Worm (Caenorhabditis elegans) whole organism, early embryonic: Measurements from ENCODE around the gene srw-108.

ENCODE experiments used
- B0310.2 ChIP-seq: sonication (generic microtip); optimal IDR thresholded peaks from 2 replicates; lab custom pipeline; 2016; ENCODE audit warnings: mild to moderate bottlenecking, missing genetic modification characterization, missing compliant biosample characterization
- F13C5.2 ChIP-seq: sonication (generic microtip); optimal IDR thresholded peaks from 2 replicates; lab custom pipeline; 2017; ENCODE audit warnings: mild to moderate bottlenecking, missing genetic modification characterization, inconsistent platforms, missing compliant biosample characterization
- aly-1 ChIP-seq: sonication (generic microtip); optimal IDR thresholded peaks from 2 replicates; lab custom pipeline; 2016; ENCODE audit warnings: missing genetic modification characterization, missing compliant biosample characterization
- ama-1 ChIP-seq: fragments of 150-350 bp; optimal IDR thresholded peaks from 2 replicates; lab custom pipeline; 2014
- ceh-13 ChIP-seq: fragments of 200-800 bp; sonication (Bioruptor generic); optimal IDR thresholded peaks from 2 replicates; lab custom pipeline; 2018; ENCODE audit warnings: mild to moderate bottlenecking, missing genetic modification characterization, missing compliant biosample characterization
- ets-7 ChIP-seq: sonication (generic microtip); optimal IDR thresholded peaks from 2 replicates; lab custom pipeline; 2016; ENCODE audit warnings: missing genotype, missing genetic modification characterization, missing compliant biosample characterization
- flt-1 ChIP-seq: fragments of 200-800 bp; sonication (Bioruptor generic); IDR thresholded peaks from 2 replicates; pipeline ENCODE4 v1.3.6; 2022; ENCODE audit warnings: missing genetic modification characterization, missing compliant biosample characterization
- hmbx-1 ChIP-seq: sonication (generic microtip); optimal IDR thresholded peaks from 2 replicates; lab custom pipeline; 2016; ENCODE audit warnings: mild to moderate bottlenecking, missing genetic modification characterization, missing compliant biosample characterization
- hmg-4 ChIP-seq: fragments of 200-800 bp; sonication (Bioruptor generic); optimal IDR thresholded peaks from 2 replicates; lab custom pipeline; 2018; ENCODE audit warnings: mild to moderate bottlenecking, missing genetic modification characterization, missing compliant biosample characterization
- scrt-1 ChIP-seq: fragments of 200-800 bp; sonication (Bioruptor generic); IDR thresholded peaks from 2 replicates; pipeline ENCODE4 v1.3.6; 2022; ENCODE audit warnings: missing genetic modification characterization, missing compliant biosample characterization
- tbx-11 ChIP-seq: fragments of 200-800 bp; sonication (Bioruptor generic); IDR thresholded peaks from 2 replicates; pipeline ENCODE4 v1.3.6; 2022; ENCODE audit warnings: missing genetic modification characterization, missing compliant biosample characterization
- tbx-37 ChIP-seq: fragments of 200-800 bp; sonication (Bioruptor generic); conservative IDR thresholded peaks from 2 replicates; pipeline ENCODE4 v1.3.6; 2022; ENCODE audit warnings: missing genetic modification reagents, missing genetic modification characterization, missing compliant biosample characterization
- tra-4 ChIP-seq: sonication (generic microtip); optimal IDR thresholded peaks from 2 replicates; lab custom pipeline; 2017; ENCODE audit warnings: missing genetic modification characterization, missing compliant biosample characterization

DNA sequence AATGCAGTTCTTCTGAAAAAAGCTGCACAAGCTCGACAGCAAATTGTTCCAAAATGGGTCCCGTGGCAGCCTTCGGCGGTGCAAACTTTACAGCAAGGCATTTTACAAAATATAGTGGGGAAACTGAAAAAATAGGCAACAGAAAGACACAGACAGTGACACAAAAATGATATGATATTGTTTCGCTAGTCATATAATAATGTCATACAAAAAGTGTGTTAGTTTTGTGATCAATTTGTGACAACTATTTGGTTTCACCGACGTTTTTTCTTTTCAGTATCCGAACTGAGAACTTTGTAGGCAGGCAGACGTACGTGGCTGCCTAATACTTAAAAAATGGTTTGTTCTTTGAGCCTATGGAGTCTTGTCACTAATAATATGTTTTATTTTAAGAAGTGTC, 8.3 kb upstream of the srw-108 start, which contains the start of gene nhr-210:
- TF ChIP-seq ama-1 (lab: Kevin White, UChicago) (no peak), ceh-13 (no peak), tbx-37 (GFP tag; lab: Robert Waterston, UW) (no peak), flt-1 (GFP tag; lab: Robert Waterston, UW) (no peak), aly-1 (tag; lab: Kevin White, UChicago) (no peak), hmbx-1 (tag; lab: Kevin White, UChicago) (no peak), hmg-4 (GFP tag; lab: Kevin White, UChicago) (no peak), scrt-1 (GFP tag; lab: Robert Waterston, UW) (no peak), tbx-11 (GFP tag; lab: Robert Waterston, UW) (no peak), F13C5.2 (no peak), ets-7 (tag; lab: Kevin White, UChicago) (no peak), B0310.2 (tag; lab: Kevin White, UChicago) (no peak), tra-4 (tag; lab: Kevin White, UChicago) (no peak)
